Worm (Caenorhabditis elegans) whole organism, mixed stage, embryonic: ENCODE measurements around the gene nhr-267.

Experiments
- ces-1 ChIP-seq: fragments of 150-350 bp; optimal IDR thresholded peaks from 2 replicates; lab custom pipeline; 2014; ENCODE audit warnings: missing biosample characterization, missing genetic modification reagents, missing genetic modification characterization
- elt-3 ChIP-seq: fragments of 150-350 bp; optimal IDR thresholded peaks from 2 replicates; lab custom pipeline; 2014; ENCODE audit warnings: missing biosample characterization, missing genetic modification characterization
- lin-13 ChIP-seq: fragments of 150-350 bp; optimal IDR thresholded peaks from 2 replicates; lab custom pipeline; 2014; ENCODE audit warnings: missing biosample characterization, missing genetic modification characterization
- mep-1 ChIP-seq: fragments of 150-350 bp; optimal IDR thresholded peaks from 2 replicates; lab custom pipeline; 2017; ENCODE audit warnings: missing biosample characterization, missing genetic modification reagents, missing genetic modification characterization, inconsistent platforms
- nhr-237 ChIP-seq: fragments of 150-350 bp; optimal IDR thresholded peaks from 2 replicates; lab custom pipeline; 2014; ENCODE audit warnings: missing biosample characterization, missing genetic modification characterization
- nhr-76 ChIP-seq: sonication (generic microtip); optimal IDR thresholded peaks from 2 replicates; lab custom pipeline; 2017; ENCODE audit warnings: missing biosample characterization, missing genetic modification characterization
- pha-4 ChIP-seq: fragments of 150-350 bp; optimal IDR thresholded peaks from 2 replicates; lab custom pipeline; 2018; ENCODE audit warnings: missing biosample characterization, missing genetic modification reagents, missing genetic modification characterization
- snpc-4 ChIP-seq: fragments of 150-350 bp; optimal IDR thresholded peaks from 2 replicates; lab custom pipeline; 2014; ENCODE audit warnings: missing biosample characterization, missing genetic modification characterization
- unc-39 ChIP-seq: fragments of 150-350 bp; optimal IDR thresholded peaks from 2 replicates; lab custom pipeline; 2014; ENCODE audit warnings: missing biosample characterization, missing genetic modification characterization
- unc-62 ChIP-seq: fragments of 150-350 bp; optimal IDR thresholded peaks from 2 replicates; lab custom pipeline; 2014; ENCODE audit warnings: missing biosample characterization, missing genetic modification reagents, missing genetic modification characterization
- ztf-11 ChIP-seq: fragments of 150-350 bp; optimal IDR thresholded peaks from 2 replicates; lab custom pipeline; 2014; ENCODE audit warnings: missing biosample characterization, missing genetic modification characterization

- no peak for TF ChIP-seq unc-62
- no peak for TF ChIP-seq nhr-76 (tag; lab: Kevin White, UChicago)
- TF ChIP-seq ztf-11 (tag; lab: Kevin White, UChicago), result no peak
- no peak for TF ChIP-seq ces-1 (GFP tag; lab: Kevin White, UChicago)
- no peak for TF ChIP-seq unc-39 (tag; lab: Kevin White, UChicago)
- TF ChIP-seq mep-1, result no peak
- no peak for TF ChIP-seq lin-13
- no peak for TF ChIP-seq elt-3 (tag; lab: Kevin White, UChicago)
- no peak for TF ChIP-seq snpc-4
- TF ChIP-seq nhr-237 (tag; lab: Kevin White, UChicago), result no peak
- no peak for TF ChIP-seq pha-4
Observed at ce11 chrIV:9256865-9257264, 29.3 kb downstream of the nhr-267 start.
